Worm (Caenorhabditis elegans): ENCODE results near the gene F54B3.2.

DNA sequence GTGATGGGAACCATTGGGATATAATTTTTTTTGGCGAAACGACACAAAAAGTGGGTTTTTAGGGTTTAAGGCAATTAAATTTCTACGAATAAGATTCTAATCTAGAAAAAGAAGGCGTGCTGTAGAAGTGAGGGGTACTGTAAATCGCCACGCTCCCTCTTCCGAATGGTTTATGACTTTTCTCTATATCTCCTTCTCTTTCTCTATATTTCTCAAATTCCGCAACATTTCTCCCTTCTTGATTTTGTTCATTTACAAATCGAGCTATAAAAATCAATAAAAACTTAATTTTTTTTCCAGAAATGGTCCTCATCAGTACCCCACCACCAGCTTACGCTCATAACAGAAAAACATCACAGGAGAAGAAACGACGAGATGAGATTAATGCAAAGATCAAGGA, 51.8 kb downstream of the F54B3.2 start, which contains the start of gene ref-1:
- TF ChIP-seq mep-1 (tag; optimal IDR thresholded peaks at IDR 0.05) (no peak), dmd-9 (GFP tag; IDR thresholded peaks at IDR 0.05) (no peak), nhr-11 (tag; optimal IDR thresholded peaks at IDR 0.05) (no peak), lir-3 (tag; optimal IDR thresholded peaks at IDR 0.05) (no peak)

Data from whole organism, L4 larva.